Worm (Caenorhabditis elegans) whole organism, late embryonic: ENCODE measurements around the gene ZK930.2.

Experiments
- T23F11.4 ChIP-seq: fragments of 200-800 bp; sonication (Bioruptor generic); optimal IDR thresholded peaks from 2 replicates; lab custom pipeline; 2018; ENCODE audit warnings: mild to moderate bottlenecking, missing genetic modification characterization, missing compliant biosample characterization
- ahr-1 ChIP-seq: sonication (generic microtip); optimal IDR thresholded peaks from 2 replicates; lab custom pipeline; 2016; ENCODE audit warnings: missing genetic modification characterization, missing compliant biosample characterization
- dmd-4 ChIP-seq: sonication (generic microtip); optimal IDR thresholded peaks from 2 replicates; lab custom pipeline; 2016; ENCODE audit warnings: borderline replicate concordance, missing genetic modification characterization, missing compliant biosample characterization
- gmeb-2 ChIP-seq: sonication (generic microtip); optimal IDR thresholded peaks from 2 replicates; lab custom pipeline; 2016; ENCODE audit warnings: missing genetic modification characterization, inconsistent platforms, missing compliant biosample characterization
- lim-6 ChIP-seq: sonication (generic microtip); optimal IDR thresholded peaks from 2 replicates; lab custom pipeline; 2016; ENCODE audit warnings: missing genetic modification characterization, missing compliant biosample characterization
- lin-11 ChIP-seq: fragments of 200-800 bp; sonication (Bioruptor generic); optimal IDR thresholded peaks from 2 replicates; lab custom pipeline; 2018; ENCODE audit warnings: mild to moderate bottlenecking, missing genetic modification characterization, missing compliant biosample characterization
- nhr-11 ChIP-seq: fragments of 150-350 bp; optimal IDR thresholded peaks from 2 replicates; lab custom pipeline; 2014; ENCODE audit warnings: missing biosample characterization, missing genetic modification characterization
- pag-3 ChIP-seq: sonication (generic microtip); optimal IDR thresholded peaks from 2 replicates; lab custom pipeline; 2016; ENCODE audit warnings: missing compliant biosample characterization, missing genetic modification characterization, borderline replicate concordance
- pax-1 ChIP-seq: fragments of 150-350 bp; optimal IDR thresholded peaks from 2 replicates; lab custom pipeline; 2014; ENCODE audit warnings: missing biosample characterization, missing genetic modification characterization
- pha-4 ChIP-seq: fragments of 150-350 bp; optimal IDR thresholded peaks from 2 replicates; lab custom pipeline; 2018; ENCODE audit warnings: missing biosample characterization, missing genetic modification reagents, missing genetic modification characterization
- pqm-1 ChIP-seq: sonication (generic microtip); optimal IDR thresholded peaks from 2 replicates; lab custom pipeline; 2016; ENCODE audit warnings: missing genetic modification characterization, missing compliant biosample characterization
- ref-2 ChIP-seq: sonication (generic microtip); optimal IDR thresholded peaks from 2 replicates; lab custom pipeline; 2016; ENCODE audit warnings: missing genetic modification characterization, missing compliant biosample characterization
- ttx-3 ChIP-seq: sonication (generic microtip); optimal IDR thresholded peaks from 2 replicates; lab custom pipeline; 2016; ENCODE audit warnings: missing genetic modification reagents, missing genetic modification characterization, missing compliant biosample characterization
- unc-42 ChIP-seq: sonication (generic microtip); optimal IDR thresholded peaks from 2 replicates; lab custom pipeline; 2016; ENCODE audit warnings: missing genotype, missing genetic modification characterization, missing compliant biosample characterization

- TF ChIP-seq unc-42 (tag; lab: Kevin White, UChicago) (no peak), ahr-1 (tag; lab: Kevin White, UChicago) (no peak), pax-1 (no peak), ttx-3 (tag; lab: Kevin White, UChicago) (no peak), lim-6 (no peak), T23F11.4 (GFP tag; lab: Kevin White, UChicago) (no peak), ref-2 (no peak), lin-11 (no peak), pha-4 (no peak), gmeb-2 (tag; lab: Kevin White, UChicago) (no peak), dmd-4 (tag; lab: Kevin White, UChicago) (no peak), pqm-1 (tag; lab: Kevin White, UChicago) (no peak), pag-3 (tag; lab: Kevin White, UChicago) (no peak), nhr-11 (no peak)
These were observed 11.8 kb upstream of the ZK930.2 start for ce11 chrII:11905023-11905422.
